Worm (Caenorhabditis elegans): Measurements from ENCODE around the gene T26H5.4.

DNA sequence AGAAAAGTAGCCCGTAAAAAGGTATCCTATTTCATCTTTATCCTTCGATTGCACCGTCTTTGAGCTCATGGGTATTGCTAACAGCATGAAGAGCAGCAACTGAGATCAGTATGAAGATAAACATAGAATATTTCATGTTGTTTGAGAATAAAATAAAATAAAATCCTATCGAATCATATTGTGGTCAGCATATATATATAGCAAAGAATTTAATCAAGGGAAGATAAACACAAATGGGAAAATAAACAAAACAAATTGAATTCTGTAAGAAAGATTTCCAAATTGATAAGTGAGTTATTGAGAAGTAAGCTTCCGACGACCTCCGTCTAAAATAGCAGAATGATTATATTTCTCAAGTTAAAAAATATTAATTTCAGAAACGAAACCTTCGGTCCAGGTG, 4.8 kb downstream of the T26H5.4 start, which contains the start of gene T26H5.10:
- TF ChIP-seq hmbx-1 (tag; optimal IDR thresholded peaks at IDR 0.05) = no peak
- no peak for TF ChIP-seq ama-1 (optimal IDR thresholded peaks at IDR 0.05)
- no peak for TF ChIP-seq B0310.2 (tag; optimal IDR thresholded peaks at IDR 0.05)
- TF ChIP-seq flt-1 (GFP tag; IDR thresholded peaks at IDR 0.05) = no peak
- TF ChIP-seq pes-1 (GFP tag; IDR thresholded peaks at IDR 0.05) = no peak
- no peak for TF ChIP-seq ceh-36 (tag; optimal IDR thresholded peaks at IDR 0.05)
- TF ChIP-seq hmg-4 (GFP tag; optimal IDR thresholded peaks at IDR 0.05) = no peak
- no peak for TF ChIP-seq sea-1 (GFP tag; conservative IDR thresholded peaks at IDR 0.05)
